Worm (Caenorhabditis elegans) whole organism, L2 larva: ENCODE measurements around the gene msp-32.

Source experiments
- ZK546.5 ChIP-seq: sonication (generic microtip); optimal IDR thresholded peaks from 2 replicates; lab custom pipeline; 2017; ENCODE audit warnings: missing biosample characterization, missing genetic modification characterization
- elt-3 ChIP-seq: sonication (generic microtip); optimal IDR thresholded peaks from 2 replicates; lab custom pipeline; 2017; ENCODE audit warnings: missing biosample characterization, missing genetic modification characterization
- mdl-1 ChIP-seq, 2 experiments: fragments of 150-350 bp in 1 of 2; sonication (generic microtip) in 1 of 2; optimal IDR thresholded peaks; 2 replicates each; lab custom pipeline; 2017; ENCODE audit warnings: missing biosample characterization in 2 of 2, missing genetic modification characterization in 2 of 2
- nhr-25 ChIP-seq: fragments of 150-350 bp; sonication (generic microtip); optimal IDR thresholded peaks from 3 replicates; lab custom pipeline; 2014; ENCODE audit warnings: missing biosample characterization, missing genetic modification characterization
- ztf-1 ChIP-seq: fragments of 200-800 bp; sonication (Bioruptor generic); conservative IDR thresholded peaks from 2 replicates; pipeline ENCODE4 v1.3.6; 2022; ENCODE audit warnings: missing genetic modification characterization, missing compliant biosample characterization
- ztf-11 ChIP-seq: sonication (generic microtip); optimal IDR thresholded peaks from 2 replicates; lab custom pipeline; 2017; ENCODE audit warnings: missing biosample characterization, missing genetic modification characterization

ce11 chrII:4937743-4938142 is 39.1 kb downstream of the msp-32 start, which contains the start of gene ZK546.4:
- TF ChIP-seq ztf-1 (GFP tag; lab: Robert Waterston, UW) (no peak), ZK546.5 (tag; lab: Kevin White, UChicago) (no peak), mdl-1 (tag; optimal IDR thresholded peaks at IDR 0.05; lab: Kevin White, UChicago) (no peak), elt-3 (tag; lab: Kevin White, UChicago) (no peak), nhr-25 (tag; lab: Kevin White, UChicago) (no peak), ztf-11 (no peak)
